Worm (Caenorhabditis elegans): ENCODE data around the gene set-24.
"Not testable (repeated sequence)": the region's sequence is repeated elsewhere in the genome, so short reads cannot be mapped to it uniquely, and the experiment has no call there.

- not testable (repeated sequence) for TF ChIP-seq ceh-13 (GFP tag; optimal IDR thresholded peaks at IDR 0.05); ama-1 (optimal IDR thresholded peaks at IDR 0.05); hmbx-1 (tag; optimal IDR thresholded peaks at IDR 0.05); pes-1 (GFP tag; IDR thresholded peaks at IDR 0.05); hmg-4 (GFP tag; optimal IDR thresholded peaks at IDR 0.05); aly-1 (tag; optimal IDR thresholded peaks at IDR 0.05); ets-7 (tag; optimal IDR thresholded peaks at IDR 0.05); B0310.2 (tag; optimal IDR thresholded peaks at IDR 0.05); flt-1 (GFP tag; IDR thresholded peaks at IDR 0.05); sea-1 (GFP tag; conservative IDR thresholded peaks at IDR 0.05)
Measured at ce11 chrII:12151640-12152039, 20.9 kb upstream of the set-24 start, which contains the start of gene Y57A10A.4.
